Worm (Caenorhabditis elegans) whole organism, late embryonic: ENCODE measurements around the gene C24H10.3.

Experiments
- K09A11.1 ChIP-seq: sonication (generic microtip); optimal IDR thresholded peaks from 2 replicates; lab custom pipeline; 2017; ENCODE audit warnings: antibody characterized with exemption, mild to moderate bottlenecking, missing genetic modification characterization, missing compliant biosample characterization; ENCODE audit not compliant: insufficient read depth
- Y22D7AL.16 ChIP-seq: sonication (generic microtip); optimal IDR thresholded peaks from 2 replicates; lab custom pipeline; 2016; ENCODE audit warnings: missing genetic modification characterization, missing compliant biosample characterization
- ama-1 ChIP-seq: fragments of 150-350 bp; optimal IDR thresholded peaks from 2 replicates; lab custom pipeline; 2014
- ceh-14 ChIP-seq: sonication (generic microtip); optimal IDR thresholded peaks from 2 replicates; lab custom pipeline; 2016; ENCODE audit warnings: missing genotype, missing genetic modification characterization, missing compliant biosample characterization
- ceh-9 ChIP-seq: sonication (generic microtip); optimal IDR thresholded peaks from 2 replicates; lab custom pipeline; 2016; ENCODE audit warnings: mild to moderate bottlenecking, missing genetic modification characterization, inconsistent platforms, missing compliant biosample characterization
- fkh-10 ChIP-seq: fragments of 150-350 bp; optimal IDR thresholded peaks from 2 replicates; lab custom pipeline; 2014; ENCODE audit warnings: missing biosample characterization, missing genetic modification reagents, missing genetic modification characterization
- nhr-11 ChIP-seq: fragments of 150-350 bp; optimal IDR thresholded peaks from 2 replicates; lab custom pipeline; 2014; ENCODE audit warnings: missing biosample characterization, missing genetic modification characterization
- pag-3 ChIP-seq: sonication (generic microtip); optimal IDR thresholded peaks from 2 replicates; lab custom pipeline; 2016; ENCODE audit warnings: missing compliant biosample characterization, missing genetic modification characterization, borderline replicate concordance
- pha-4 ChIP-seq: fragments of 150-350 bp; optimal IDR thresholded peaks from 2 replicates; lab custom pipeline; 2018; ENCODE audit warnings: missing biosample characterization, missing genetic modification reagents, missing genetic modification characterization
- ref-2 ChIP-seq: sonication (generic microtip); optimal IDR thresholded peaks from 2 replicates; lab custom pipeline; 2016; ENCODE audit warnings: missing genetic modification characterization, missing compliant biosample characterization
- tbx-2 ChIP-seq: sonication (generic microtip); optimal IDR thresholded peaks from 2 replicates; lab custom pipeline; 2016; ENCODE audit warnings: missing genetic modification characterization, missing compliant biosample characterization
- unc-86 ChIP-seq: sonication (generic microtip); optimal IDR thresholded peaks from 2 replicates; lab custom pipeline; 2016; ENCODE audit warnings: missing genetic modification characterization, missing compliant biosample characterization

DNA sequence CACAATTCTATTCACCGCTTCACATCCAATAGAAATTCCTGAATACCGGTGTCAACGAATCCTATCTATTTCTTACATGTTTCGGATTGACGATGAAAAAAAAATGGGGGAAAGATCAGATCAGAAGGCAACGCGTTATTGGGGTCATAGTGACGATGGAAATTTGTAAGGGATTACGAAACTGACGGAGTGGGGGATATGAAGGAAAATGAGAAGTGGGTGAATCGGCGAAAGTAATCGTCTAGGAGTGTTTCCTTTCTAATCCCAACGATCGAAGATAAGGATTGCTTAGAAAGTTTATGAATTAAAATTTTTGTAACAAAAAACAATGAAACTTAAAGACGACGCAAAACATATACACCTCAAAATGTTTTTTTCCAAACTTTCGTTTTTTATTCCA lies 38.1 kb downstream of the C24H10.3 start:
- TF ChIP-seq unc-86 (tag; lab: Kevin White, UChicago) (no peak), ref-2 (no peak), Y22D7AL.16 (tag; lab: Kevin White, UChicago) (no peak), ceh-14 (tag; lab: Kevin White, UChicago) (no peak), ama-1 (no peak), pag-3 (tag; lab: Kevin White, UChicago) (no peak), ceh-9 (tag; lab: Kevin White, UChicago) (no peak), K09A11.1 (no peak), nhr-11 (no peak), tbx-2 (tag; lab: Kevin White, UChicago) (no peak), pha-4 (tag; lab: Kevin White, UChicago) (no peak), fkh-10 (GFP tag; lab: Kevin White, UChicago) (no peak)
